Comparison of ENCODE assay signal across 1 fruit fly cellular context in genomic region chr3L:17012017-17012719, dm6.
TF ChIP-seq lines count a peak whose summit lies in the region.

Gene CG3764, minus strand, starts transcription at chr3L:17012565.

TF ChIP-seq in whole organism, embryonic, 481 proteins besides CTCF, POLR2A, EP300 and RAD21 (continued from another document and continues in another):
- peak; percentile 80 for TF ChIP-seq sug (tag; optimal IDR thresholded peaks at IDR 0.05; lab: Kevin White, UChicago)
- TF ChIP-seq Nf-YA (GFP tag; IDR thresholded peaks at IDR 0.05; lab: Robert Waterston, UW), result 0 out of 2 replicates have a peak, but pooled peaks have one; percentile 37
- peak; percentile 99 for TF ChIP-seq chinmo (GFP tag; IDR thresholded peaks at IDR 0.05; lab: Robert Waterston, UW; ENCODE audit: partially characterized antibody)
- peak; percentile 56 for TF ChIP-seq Jarid2 (GFP tag; optimal IDR thresholded peaks at IDR 0.05; lab: Kevin White, UChicago)
- TF ChIP-seq Dbx (GFP tag; IDR thresholded peaks at IDR 0.05; lab: Robert Waterston, UW), result peak; percentile 62
- TF ChIP-seq CG12299 (tag; optimal IDR thresholded peaks at IDR 0.05; lab: Kevin White, UChicago), result peak; percentile 87
- TF ChIP-seq CG2199 (GFP tag; IDR thresholded peaks at IDR 0.05; lab: Robert Waterston, UW), result no peak
- TF ChIP-seq CG4617 (GFP tag; optimal IDR thresholded peaks at IDR 0.05; lab: Kevin White, UChicago; ENCODE audit: borderline replicate concordance), result peak; percentile 86
- peak; percentile 67 for TF ChIP-seq chn (GFP tag; optimal IDR thresholded peaks at IDR 0.05; lab: Kevin White, UChicago)
- 0 out of 3 replicates have a peak, but pooled peaks have one; percentile 31 for TF ChIP-seq CG7357 (GFP tag; IDR thresholded peaks at IDR 0.05; lab: Robert Waterston, UW)
- TF ChIP-seq CG18619 (GFP tag; optimal IDR thresholded peaks at IDR 0.05; lab: Kevin White, UChicago), result peak; percentile 77
- TF ChIP-seq CG4360 (GFP tag; IDR thresholded peaks at IDR 0.05; lab: Robert Waterston, UW), result peak; percentile 46
- peak; percentile 65; the same call in 1 of the 3 replicates for TF ChIP-seq sr (GFP tag; IDR thresholded peaks at IDR 0.05; lab: Robert Waterston, UW)
- peak; percentile 25 for TF ChIP-seq fu2 (GFP tag; optimal IDR thresholded peaks at IDR 0.05; lab: Kevin White, UChicago)
- TF ChIP-seq B-H1 (GFP tag; IDR thresholded peaks at IDR 0.05; lab: Robert Waterston, UW), result peak; percentile 24; the same call in 1 of the 3 replicates
- TF ChIP-seq CG32532 (GFP tag; IDR thresholded peaks at IDR 0.05; lab: Robert Waterston, UW), result peak; percentile 50
- TF ChIP-seq mld (GFP tag; IDR thresholded peaks at IDR 0.05; lab: Robert Waterston, UW; ENCODE audit: partially characterized antibody), result no peak
- TF ChIP-seq sens (GFP tag; lab: Kevin White, UChicago), result peak; percentile 94
- TF ChIP-seq CG6175 (GFP tag; IDR thresholded peaks at IDR 0.05; lab: Robert Waterston, UW), result 0 out of 3 replicates have a peak, but pooled peaks have one; percentile 15
- TF ChIP-seq CG30020 (tag; optimal IDR thresholded peaks at IDR 0.05; lab: Kevin White, UChicago), result peak; percentile 50
- TF ChIP-seq CG3838 (GFP tag; optimal IDR thresholded peaks at IDR 0.05; lab: Kevin White, UChicago), result no peak
- TF ChIP-seq stwl (tag; optimal IDR thresholded peaks at IDR 0.05; lab: Kevin White, UChicago), result peak; percentile 88
- peak; percentile 77 for TF ChIP-seq MESR4 (GFP tag; optimal IDR thresholded peaks at IDR 0.05; lab: Kevin White, UChicago)
- TF ChIP-seq CG17359 (tag; optimal IDR thresholded peaks at IDR 0.05; lab: Kevin White, UChicago), result peak; percentile 86
- TF ChIP-seq CG8089 (GFP tag; optimal IDR thresholded peaks at IDR 0.05; lab: Kevin White, UChicago), result peak; percentile 83
- peak; percentile 92 for TF ChIP-seq wek (GFP tag; optimal IDR thresholded peaks at IDR 0.05; lab: Kevin White, UChicago)
- TF ChIP-seq CkIIα-i1 (GFP tag; IDR thresholded peaks at IDR 0.05; lab: Robert Waterston, UW), result no peak
- TF ChIP-seq Dref (GFP tag; IDR thresholded peaks at IDR 0.05; lab: Robert Waterston, UW), result peak; percentile 45
- no peak for TF ChIP-seq lov (optimal IDR thresholded peaks at IDR 0.05; lab: Kevin White, UChicago)
- TF ChIP-seq lov (GFP tag; IDR thresholded peaks at IDR 0.05; lab: Robert Waterston, UW), result peak; percentile 86
- no peak; the same call in 2 of the 3 replicates for TF ChIP-seq row (GFP tag; IDR thresholded peaks at IDR 0.05; lab: Robert Waterston, UW)
- TF ChIP-seq CG12942 (GFP tag; optimal IDR thresholded peaks at IDR 0.05; lab: Kevin White, UChicago), result peak; percentile 71
- peak; percentile 50 for TF ChIP-seq CG7928 (GFP tag; optimal IDR thresholded peaks at IDR 0.05; lab: Kevin White, UChicago)
- peak; percentile 80 for TF ChIP-seq nerfin-1 (tag; optimal IDR thresholded peaks at IDR 0.05; lab: Kevin White, UChicago)
- TF ChIP-seq CG15696 (tag; optimal IDR thresholded peaks at IDR 0.05; lab: Kevin White, UChicago), result peak; percentile 74
- peak in 1 of 2 experiments; percentile 61 for TF ChIP-seq crp (GFP tag; optimal IDR thresholded peaks at IDR 0.05; lab: Kevin White, UChicago)
- TF ChIP-seq CG16815 (GFP tag; optimal IDR thresholded peaks at IDR 0.05; lab: Kevin White, UChicago), result no peak
- no peak for TF ChIP-seq ab (GFP tag; optimal IDR thresholded peaks at IDR 0.05; lab: Kevin White, UChicago)
- peak; percentile 89 for TF ChIP-seq CG6765 (GFP tag; optimal IDR thresholded peaks at IDR 0.05; lab: Kevin White, UChicago)
- TF ChIP-seq mirr (GFP tag; optimal IDR thresholded peaks at IDR 0.05; lab: Kevin White, UChicago), result peak; percentile 94
- peak; percentile 80 for TF ChIP-seq CG17385 (GFP tag; optimal IDR thresholded peaks at IDR 0.05; lab: Kevin White, UChicago)
- TF ChIP-seq ERR (GFP tag; optimal IDR thresholded peaks at IDR 0.05; lab: Kevin White, UChicago), result peak; percentile 74
- TF ChIP-seq CG15514 (GFP tag; optimal IDR thresholded peaks at IDR 0.05; lab: Kevin White, UChicago), result peak; percentile 92
- TF ChIP-seq CG15269 (tag; optimal IDR thresholded peaks at IDR 0.05; lab: Kevin White, UChicago), result peak; percentile 73
- TF ChIP-seq hb (GFP tag; IDR thresholded peaks at IDR 0.05; lab: Robert Waterston, UW; ENCODE audit: partially characterized antibody), result no peak
- TF ChIP-seq CG14710 (tag; optimal IDR thresholded peaks at IDR 0.05; lab: Kevin White, UChicago), result peak; percentile 100
- peak; percentile 31; the same call in 1 of the 2 replicates for TF ChIP-seq CG6272 (GFP tag; IDR thresholded peaks at IDR 0.05; lab: Robert Waterston, UW)
- TF ChIP-seq Dip2 (GFP tag; IDR thresholded peaks at IDR 0.05; lab: Robert Waterston, UW), result no peak
- peak; percentile 75 for TF ChIP-seq CG10267 (tag; optimal IDR thresholded peaks at IDR 0.05; lab: Kevin White, UChicago)
- peak; percentile 71 for TF ChIP-seq CG18764 (GFP tag; optimal IDR thresholded peaks at IDR 0.05; lab: Kevin White, UChicago)
- TF ChIP-seq rib (GFP tag; IDR thresholded peaks at IDR 0.05; lab: Robert Waterston, UW), result peak; percentile 94
- peak; percentile 73 for TF ChIP-seq scrt (GFP tag; optimal IDR thresholded peaks at IDR 0.05; lab: Kevin White, UChicago)
- peak; percentile 75 for TF ChIP-seq Dad (GFP tag; optimal IDR thresholded peaks at IDR 0.05; lab: Kevin White, UChicago)
- TF ChIP-seq Rfx (GFP tag; IDR thresholded peaks at IDR 0.05; lab: Robert Waterston, UW), result peak; percentile 72
- TF ChIP-seq H2.0 (GFP tag; IDR thresholded peaks at IDR 0.05; lab: Robert Waterston, UW), result peak; percentile 43; the same call in 1 of the 2 replicates
- TF ChIP-seq CG9727 (GFP tag; optimal IDR thresholded peaks at IDR 0.05; lab: Kevin White, UChicago), result peak; percentile 84
- TF ChIP-seq NFAT (GFP tag; IDR thresholded peaks at IDR 0.05; lab: Robert Waterston, UW), result 0 out of 2 replicates have a peak, but pooled peaks have one; percentile 6
- TF ChIP-seq Trl (optimal IDR thresholded peaks at IDR 0.05; lab: Kevin White, UChicago), result peak; percentile 79 to 95
- TF ChIP-seq Trl (GFP tag; optimal IDR thresholded peaks at IDR 0.05; lab: Kevin White, UChicago), result peak; percentile 79
- TF ChIP-seq chm (GFP tag; IDR thresholded peaks at IDR 0.05; lab: Robert Waterston, UW), result peak; percentile 88
- 0 out of 4 replicates have a peak, but pooled peaks have one; percentile 10 for TF ChIP-seq Gug (GFP tag; IDR thresholded peaks at IDR 0.05; lab: Robert Waterston, UW)
- 0 out of 2 replicates have a peak, but pooled peaks have one; percentile 37 for TF ChIP-seq Oaz (GFP tag; IDR thresholded peaks at IDR 0.05; lab: Robert Waterston, UW)
- peak; percentile 63 for TF ChIP-seq grau (tag; optimal IDR thresholded peaks at IDR 0.05; lab: Kevin White, UChicago)
- TF ChIP-seq CG33213 (GFP tag; optimal IDR thresholded peaks at IDR 0.05; lab: Kevin White, UChicago), result peak; percentile 92
- TF ChIP-seq Atf3 (GFP tag; optimal IDR thresholded peaks at IDR 0.05; lab: Kevin White, UChicago), result peak; percentile 69
- peak; percentile 60; the same call in 1 of the 3 replicates for TF ChIP-seq gce (GFP tag; IDR thresholded peaks at IDR 0.05; lab: Robert Waterston, UW)
- TF ChIP-seq seq (GFP tag; IDR thresholded peaks at IDR 0.05; lab: Robert Waterston, UW), result peak; percentile 85
- TF ChIP-seq knrl (GFP tag; IDR thresholded peaks at IDR 0.05; lab: Robert Waterston, UW; ENCODE audit: partially characterized antibody), result peak; percentile 31; the same call in 1 of the 3 replicates
- TF ChIP-seq Atf6 (GFP tag; IDR thresholded peaks at IDR 0.05; lab: Robert Waterston, UW), result 0 out of 2 replicates have a peak, but pooled peaks have one; percentile 53
- TF ChIP-seq CG31388 (GFP tag; optimal IDR thresholded peaks at IDR 0.05; lab: Kevin White, UChicago), result peak; percentile 27
- TF ChIP-seq ind (GFP tag; optimal IDR thresholded peaks at IDR 0.05; lab: Kevin White, UChicago), result peak; percentile 41
- TF ChIP-seq otp (GFP tag; IDR thresholded peaks at IDR 0.05; lab: Robert Waterston, UW), result peak; percentile 65; the same call in 1 of the 3 replicates
- no peak for TF ChIP-seq dimm (GFP tag; IDR thresholded peaks at IDR 0.05; lab: Robert Waterston, UW)
- no peak for TF ChIP-seq CG16779 (GFP tag; IDR thresholded peaks at IDR 0.05; lab: Robert Waterston, UW)
- TF ChIP-seq PHDP (tag; optimal IDR thresholded peaks at IDR 0.05; lab: Kevin White, UChicago), result peak; percentile 62
- peak; percentile 20 for TF ChIP-seq CG12744 (GFP tag; optimal IDR thresholded peaks at IDR 0.05; lab: Kevin White, UChicago)
- TF ChIP-seq CG11247 (GFP tag; IDR thresholded peaks at IDR 0.05; lab: Robert Waterston, UW), result 0 out of 2 replicates have a peak, but pooled peaks have one; percentile 49
- TF ChIP-seq Tbp (GFP tag; optimal IDR thresholded peaks at IDR 0.05; lab: Kevin White, UChicago), result no peak
- peak; percentile 94 for TF ChIP-seq cg (GFP tag; optimal IDR thresholded peaks at IDR 0.05; lab: Kevin White, UChicago)
- TF ChIP-seq zf30C (GFP tag; optimal IDR thresholded peaks at IDR 0.05; lab: Kevin White, UChicago), result no peak
- peak; percentile 65 for TF ChIP-seq jumu (GFP tag; optimal IDR thresholded peaks at IDR 0.05; lab: Kevin White, UChicago)
- peak; percentile 63 for TF ChIP-seq disco-r (GFP tag; optimal IDR thresholded peaks at IDR 0.05; lab: Kevin White, UChicago)
- TF ChIP-seq CrebB (tag; optimal IDR thresholded peaks at IDR 0.05; lab: Kevin White, UChicago), result peak; percentile 88
- peak; percentile 71 for TF ChIP-seq her (GFP tag; optimal IDR thresholded peaks at IDR 0.05; lab: Kevin White, UChicago)
- 0 out of 3 replicates have a peak, but pooled peaks have one; percentile 27 for TF ChIP-seq ase (GFP tag; IDR thresholded peaks at IDR 0.05; lab: Robert Waterston, UW)
- no peak for TF ChIP-seq Elba2 (GFP tag; optimal IDR thresholded peaks at IDR 0.05; lab: Kevin White, UChicago)
- TF ChIP-seq CG4854 (GFP tag; optimal IDR thresholded peaks at IDR 0.05; lab: Kevin White, UChicago), result peak; percentile 73
- TF ChIP-seq CG9876 (GFP tag; optimal IDR thresholded peaks at IDR 0.05; lab: Kevin White, UChicago), result peak; percentile 67
- peak; percentile 81 for TF ChIP-seq CG3847 (GFP tag; IDR thresholded peaks at IDR 0.05; lab: Robert Waterston, UW)
- no peak for TF ChIP-seq CG8478 (optimal IDR thresholded peaks at IDR 0.05; lab: Kevin White, UChicago)
- TF ChIP-seq croc (GFP tag; conservative IDR thresholded peaks at IDR 0.05; lab: Robert Waterston, UW), result no peak; the same call in 2 of the 3 replicates
- peak; percentile 77 for TF ChIP-seq CG2116 (GFP tag; optimal IDR thresholded peaks at IDR 0.05; lab: Kevin White, UChicago)
- peak; percentile 37; the same call in 1 of the 2 replicates for TF ChIP-seq CG11085 (GFP tag; IDR thresholded peaks at IDR 0.05; lab: Robert Waterston, UW)
- peak; percentile 82 for TF ChIP-seq CG17568 (GFP tag; optimal IDR thresholded peaks at IDR 0.05; lab: Kevin White, UChicago)
- no peak for TF ChIP-seq pan (optimal IDR thresholded peaks at IDR 0.05; lab: Kevin White, UChicago)
- TF ChIP-seq pan (GFP tag; optimal IDR thresholded peaks at IDR 0.05 in 1 of 2, IDR thresholded peaks at IDR 0.05 in 1 of 2), result peak in 1 of 2 experiments; percentile 71
- TF ChIP-seq run (tag; optimal IDR thresholded peaks at IDR 0.05; lab: Kevin White, UChicago), result peak; percentile 66
- peak; percentile 65 for TF ChIP-seq Xrp1 (GFP tag; IDR thresholded peaks at IDR 0.05; lab: Robert Waterston, UW)
- TF ChIP-seq YL-1 (GFP tag; optimal IDR thresholded peaks at IDR 0.05; lab: Kevin White, UChicago), result peak; percentile 96
- TF ChIP-seq CG14050 (GFP tag; IDR thresholded peaks at IDR 0.05; lab: Robert Waterston, UW), result peak; percentile 41; the same call in 1 of the 3 replicates
- no peak for TF ChIP-seq br (optimal IDR thresholded peaks at IDR 0.05; lab: Kevin White, UChicago)
- TF ChIP-seq CG11723 (GFP tag; optimal IDR thresholded peaks at IDR 0.05; lab: Kevin White, UChicago), result peak; percentile 78
- no peak for TF ChIP-seq Ravus (GFP tag; IDR thresholded peaks at IDR 0.05; lab: Robert Waterston, UW)
- TF ChIP-seq hkb (optimal IDR thresholded peaks at IDR 0.05; lab: Kevin White, UChicago), result no peak
- TF ChIP-seq hkb (GFP tag; IDR thresholded peaks at IDR 0.05; lab: Robert Waterston, UW), result peak; percentile 70
- peak; percentile 51 for TF ChIP-seq tin (GFP tag; optimal IDR thresholded peaks at IDR 0.05; lab: Kevin White, UChicago)
- peak; percentile 46; the same call in 1 of the 2 replicates for TF ChIP-seq sens-2 (GFP tag; IDR thresholded peaks at IDR 0.05; lab: Robert Waterston, UW)
- peak; percentile 68 for TF ChIP-seq CG17361 (GFP tag; IDR thresholded peaks at IDR 0.05; lab: Robert Waterston, UW)
- peak; percentile 91 for TF ChIP-seq fd64A (GFP tag; optimal IDR thresholded peaks at IDR 0.05; lab: Kevin White, UChicago)
- peak; percentile 55 to 75 for TF ChIP-seq Hr51 (GFP tag; optimal IDR thresholded peaks at IDR 0.05; lab: Kevin White, UChicago)
- 0 out of 2 replicates have a peak, but pooled peaks have one; percentile 6 for TF ChIP-seq Drgx (GFP tag; IDR thresholded peaks at IDR 0.05; lab: Robert Waterston, UW)
- peak; percentile 11; the same call in 1 of the 3 replicates for TF ChIP-seq CG11093 (GFP tag; IDR thresholded peaks at IDR 0.05; lab: Robert Waterston, UW)
- peak; percentile 66 for TF ChIP-seq CG8359 (GFP tag; optimal IDR thresholded peaks at IDR 0.05; lab: Kevin White, UChicago; ENCODE audit: borderline replicate concordance)
- TF ChIP-seq CG13775 (GFP tag; optimal IDR thresholded peaks at IDR 0.05; lab: Kevin White, UChicago), result peak; percentile 50
- TF ChIP-seq CG10654 (GFP tag; optimal IDR thresholded peaks at IDR 0.05; lab: Kevin White, UChicago), result peak; percentile 67
- peak; percentile 56 for TF ChIP-seq CG10979 (tag; optimal IDR thresholded peaks at IDR 0.05; lab: Kevin White, UChicago)
- peak; percentile 88 for TF ChIP-seq Hmr (GFP tag; optimal IDR thresholded peaks at IDR 0.05; lab: Kevin White, UChicago)
- peak; percentile 76 for TF ChIP-seq Dek (tag; optimal IDR thresholded peaks at IDR 0.05; lab: Kevin White, UChicago)
- peak; percentile 80 for TF ChIP-seq Aef1 (GFP tag; IDR thresholded peaks at IDR 0.05; lab: Robert Waterston, UW)
- no peak for TF ChIP-seq usp (GFP tag; optimal IDR thresholded peaks at IDR 0.05; lab: Kevin White, UChicago)
- peak; percentile 54; the same call in 1 of the 2 replicates for TF ChIP-seq CG6689 (GFP tag; IDR thresholded peaks at IDR 0.05; lab: Robert Waterston, UW)
- TF ChIP-seq inv (GFP tag; IDR thresholded peaks at IDR 0.05; lab: Robert Waterston, UW; ENCODE audit: partially characterized antibody), result no peak
- peak; percentile 60 for TF ChIP-seq gem (tag; optimal IDR thresholded peaks at IDR 0.05; lab: Kevin White, UChicago)
- TF ChIP-seq CG12659 (GFP tag; optimal IDR thresholded peaks at IDR 0.05; lab: Kevin White, UChicago), result peak; percentile 95
- TF ChIP-seq Awh (GFP tag; IDR thresholded peaks at IDR 0.05; lab: Robert Waterston, UW), result peak; percentile 76
- TF ChIP-seq CG11695 (GFP tag; IDR thresholded peaks at IDR 0.05; lab: Robert Waterston, UW), result peak; percentile 74
